Fruit fly (Drosophila melanogaster): ENCODE results near the gene Lint-1.

The Lint-1 gene

DNA sequence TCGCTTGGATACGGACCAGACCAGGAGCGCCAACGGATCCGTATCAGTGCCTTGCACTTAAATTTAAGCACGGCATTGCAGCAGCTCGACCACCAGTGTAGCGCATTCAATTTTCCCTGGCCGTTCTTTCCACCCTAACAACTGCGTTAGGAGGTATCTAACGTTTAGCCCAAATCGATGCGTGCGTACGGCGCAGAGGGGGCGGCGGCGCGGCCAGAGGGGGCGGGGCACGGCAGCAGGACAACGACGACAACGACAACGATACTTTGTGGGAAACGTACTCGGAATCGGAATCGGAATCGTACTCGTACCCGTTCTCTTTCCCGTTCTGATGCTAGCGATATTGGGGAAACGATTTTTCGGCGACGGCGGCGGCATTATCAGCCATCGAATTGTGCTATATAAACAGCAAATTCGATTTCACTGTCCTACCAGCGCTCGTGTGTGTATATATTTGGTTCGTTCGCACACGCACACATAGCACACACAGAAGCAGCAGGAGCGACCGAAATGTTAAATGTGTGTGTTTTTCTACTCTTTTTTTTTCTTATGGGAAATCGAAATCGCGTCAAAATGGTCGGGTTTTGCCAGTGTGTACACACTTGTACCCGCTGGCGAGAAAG lies 24.9 kb upstream of the Lint-1 start, which contains the start of gene CG11122 (continued):
- TF ChIP-seq CG11723 (GFP tag; optimal IDR thresholded peaks at IDR 0.05) = no peak
- TF ChIP-seq Lpt (GFP tag; optimal IDR thresholded peaks at IDR 0.05) = no peak
- TF ChIP-seq MESR4 (GFP tag; optimal IDR thresholded peaks at IDR 0.05) = peak; percentile 49
- no peak for TF ChIP-seq CG12744 (GFP tag; optimal IDR thresholded peaks at IDR 0.05)
- no peak for TF ChIP-seq CG13287 (GFP tag; IDR thresholded peaks at IDR 0.05; ENCODE audit: partially characterized antibody)
- TF ChIP-seq bsh (GFP tag; optimal IDR thresholded peaks at IDR 0.05) = no peak
- no peak for TF ChIP-seq pfk (GFP tag; optimal IDR thresholded peaks at IDR 0.05)
- no peak for TF ChIP-seq CG9609 (GFP tag; optimal IDR thresholded peaks at IDR 0.05)
- peak; percentile 84 for TF ChIP-seq Elba2 (GFP tag; optimal IDR thresholded peaks at IDR 0.05)
- peak; percentile 64 for TF ChIP-seq Deaf1 (tag; optimal IDR thresholded peaks at IDR 0.05)
- TF ChIP-seq eve (GFP tag; optimal IDR thresholded peaks at IDR 0.05) = no peak
- TF ChIP-seq CG6854 (GFP tag; optimal IDR thresholded peaks at IDR 0.05) = no peak
- TF ChIP-seq CG10565 (GFP tag; optimal IDR thresholded peaks at IDR 0.05) = no peak
- TF ChIP-seq bbx (GFP tag; IDR thresholded peaks at IDR 0.05; ENCODE audit: partially characterized antibody) = peak; percentile 25
- TF ChIP-seq CG4854 (GFP tag; optimal IDR thresholded peaks at IDR 0.05) = no peak
- TF ChIP-seq CG10321 (GFP tag; IDR thresholded peaks at IDR 0.05) = peak; percentile 39; the same call in 1 of the 2 replicates
- TF ChIP-seq CG31365 (tag; optimal IDR thresholded peaks at IDR 0.05) = no peak
- TF ChIP-seq CG7372 (GFP tag; IDR thresholded peaks at IDR 0.05) = no peak
- TF ChIP-seq ftz-f1 (GFP tag; optimal IDR thresholded peaks at IDR 0.05) = no peak
- peak; percentile 50 for TF ChIP-seq nom (GFP tag; optimal IDR thresholded peaks at IDR 0.05)
- no peak for TF ChIP-seq H2.0 (GFP tag; IDR thresholded peaks at IDR 0.05)
- TF ChIP-seq toy (GFP tag; IDR thresholded peaks at IDR 0.05) = no peak
- TF ChIP-seq Dref (GFP tag; IDR thresholded peaks at IDR 0.05) = peak; percentile 69
- no peak for TF ChIP-seq Nf-YA (GFP tag; IDR thresholded peaks at IDR 0.05)
- TF ChIP-seq CG4282 (GFP tag; optimal IDR thresholded peaks at IDR 0.05) = no peak
- no peak for TF ChIP-seq fd64A (GFP tag; optimal IDR thresholded peaks at IDR 0.05)
- no peak for TF ChIP-seq CG2120 (GFP tag; optimal IDR thresholded peaks at IDR 0.05)
- TF ChIP-seq CG12769 (tag; optimal IDR thresholded peaks at IDR 0.05) = no peak

DNA sequence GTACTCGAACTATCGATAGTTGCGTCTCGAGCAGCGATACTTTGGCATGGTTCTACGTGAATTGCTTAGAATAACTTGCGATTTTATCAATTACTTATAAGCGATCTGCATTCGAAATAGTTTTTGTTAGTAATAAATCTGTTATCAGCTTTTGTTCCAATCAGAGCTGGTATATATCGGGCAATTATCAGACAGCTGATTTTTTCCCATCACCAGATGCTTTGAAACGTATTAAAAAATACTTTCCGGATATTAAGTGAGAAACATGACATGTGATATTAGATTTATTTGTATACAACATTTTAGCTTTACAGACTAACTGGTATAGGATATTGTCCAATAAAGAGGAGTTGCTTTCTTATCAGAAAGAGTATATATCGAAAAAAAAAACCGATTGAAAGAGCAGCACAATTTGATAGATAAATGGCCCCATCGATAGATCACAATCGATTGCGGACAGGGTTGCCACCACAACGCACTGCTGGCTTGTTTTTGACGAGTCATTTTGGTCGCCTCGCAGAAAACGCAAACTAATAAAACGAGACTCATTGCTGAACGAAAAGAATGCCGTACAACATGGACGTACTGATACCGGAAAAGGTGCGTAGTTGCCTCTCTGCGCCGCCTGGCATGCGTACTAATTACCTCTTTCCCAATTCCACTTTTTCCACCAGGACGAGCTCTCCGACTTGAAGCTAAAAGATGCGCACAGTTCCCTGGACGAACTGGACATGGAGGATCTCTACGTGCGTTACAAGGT lies 24.2 kb upstream of the Lint-1 start, which contains the start of gene Rpt3:
Rpt3 (plus strand) TSS at position 353 of the 760 bp plus-strand sequence.
- TF ChIP-seq Bgb (GFP tag; IDR thresholded peaks at IDR 0.05; ENCODE audit: partially characterized antibody) = peak; percentile 47
- peak; percentile 5 for TF ChIP-seq CG9437 (GFP tag; optimal IDR thresholded peaks at IDR 0.05)
- TF ChIP-seq CG17328 (GFP tag; IDR thresholded peaks at IDR 0.05) = no peak
- no peak for TF ChIP-seq HLHmδ (GFP tag; optimal IDR thresholded peaks at IDR 0.05)
- peak in 1 of 2 experiments; percentile 20 for TF ChIP-seq chif (GFP tag; optimal IDR thresholded peaks at IDR 0.05)
- peak; percentile 77 for TF ChIP-seq sna (GFP tag; IDR thresholded peaks at IDR 0.05; ENCODE audit: partially characterized antibody)
- TF ChIP-seq pnt (GFP tag; optimal IDR thresholded peaks at IDR 0.05) = no peak
- 0 out of 3 replicates have a peak, but pooled peaks have one; percentile 12 for TF ChIP-seq Aef1 (GFP tag; IDR thresholded peaks at IDR 0.05)
- TF ChIP-seq Ets97D (GFP tag; optimal IDR thresholded peaks at IDR 0.05) = peak; percentile 65
- TF ChIP-seq eve (GFP tag; optimal IDR thresholded peaks at IDR 0.05) = no peak
- peak; percentile 24 for TF ChIP-seq lilli (GFP tag; optimal IDR thresholded peaks at IDR 0.05)
- peak; percentile 72; the same call in 2 of the 3 replicates for TF ChIP-seq hb (GFP tag; IDR thresholded peaks at IDR 0.05; ENCODE audit: partially characterized antibody)
- peak; percentile 61 for TF ChIP-seq bbx (GFP tag; IDR thresholded peaks at IDR 0.05; ENCODE audit: partially characterized antibody)
- peak; percentile 30 for TF ChIP-seq trem (tag; optimal IDR thresholded peaks at IDR 0.05)
- TF ChIP-seq Elba2 (GFP tag; optimal IDR thresholded peaks at IDR 0.05) = peak; percentile 28
- no peak for TF ChIP-seq btn (GFP tag; optimal IDR thresholded peaks at IDR 0.05)
- TF ChIP-seq her (GFP tag; optimal IDR thresholded peaks at IDR 0.05) = no peak
- no peak for TF ChIP-seq CG4820 (GFP tag; optimal IDR thresholded peaks at IDR 0.05)
- TF ChIP-seq pzg (GFP tag; optimal IDR thresholded peaks at IDR 0.05) = peak; percentile 36
- TF ChIP-seq CG10267 (tag; optimal IDR thresholded peaks at IDR 0.05) = no peak
- TF ChIP-seq CG10654 (GFP tag; optimal IDR thresholded peaks at IDR 0.05) = no peak
- peak in 1 of 3 experiments; percentile 11 for TF ChIP-seq lola (GFP tag; optimal IDR thresholded peaks at IDR 0.05)
- no peak for TF ChIP-seq ranshi (GFP tag; IDR thresholded peaks at IDR 0.05)

Data from whole organism, embryonic.